Worm (Caenorhabditis elegans) whole organism, young adult: ENCODE data around the gene gst-6.
A peak's percentile ranks its signal among the peaks of the same experiment; 100 is the strongest.

Experiments
- F22D6.2 ChIP-seq: sonication (generic microtip); optimal IDR thresholded peaks from 2 replicates; lab custom pipeline; 2016; ENCODE audit warnings: mild to moderate bottlenecking, missing genetic modification characterization, missing compliant biosample characterization
- F52B5.7 ChIP-seq: sonication (generic microtip); optimal IDR thresholded peaks from 2 replicates; lab custom pipeline; 2016; ENCODE audit warnings: mild to moderate bottlenecking, missing genetic modification characterization, missing compliant biosample characterization
- F55B11.4 ChIP-seq: sonication (generic microtip); optimal IDR thresholded peaks from 2 replicates; lab custom pipeline; 2016; ENCODE audit warnings: missing compliant biosample characterization, missing genetic modification characterization, borderline replicate concordance; ENCODE audit not compliant: insufficient read depth
- Y53F4B.3 ChIP-seq: fragments of 200-800 bp; sonication (Bioruptor generic); IDR thresholded peaks from 2 replicates; pipeline ENCODE4 v1.3.6; 2022; ENCODE audit warnings: missing genetic modification reagents, missing genetic modification characterization, missing compliant biosample characterization
- Y53G8AR.9 ChIP-seq: fragments of 200-800 bp; sonication (Bioruptor generic); conservative IDR thresholded peaks from 2 replicates; pipeline ENCODE4 v1.3.6; 2022; ENCODE audit warnings: missing genetic modification reagents, missing genetic modification characterization, missing compliant biosample characterization
- ZK185.1 ChIP-seq: sonication (generic microtip); optimal IDR thresholded peaks from 2 replicates; lab custom pipeline; 2016; ENCODE audit warnings: mild to moderate bottlenecking, missing genetic modification characterization, missing compliant biosample characterization; ENCODE audit not compliant: poor library complexity, severe bottlenecking
- ama-1 ChIP-seq, 3 experiments: fragments of 150-350 bp in 1 of 3; sonication (generic microtip) in 2 of 3; optimal IDR thresholded peaks; 2 replicates each; lab custom pipeline; 2014 to 2018; ENCODE audit warnings: missing biosample characterization in 2 of 3, missing genetic modification characterization in 2 of 3, missing genetic modification reagents in 2 of 3
- athp-1 ChIP-seq: sonication (generic microtip); optimal IDR thresholded peaks from 2 replicates; lab custom pipeline; 2017; ENCODE audit warnings: mild to moderate bottlenecking, missing genetic modification characterization, missing compliant biosample characterization
- ceh-100 ChIP-seq: fragments of 200-800 bp; sonication (Bioruptor generic); IDR thresholded peaks from 2 replicates; pipeline ENCODE4 v1.3.6; 2022; ENCODE audit warnings: missing genetic modification reagents, missing genetic modification characterization, missing compliant biosample characterization
- dox-1 ChIP-seq: fragments of 200-800 bp; sonication (Bioruptor generic); IDR thresholded peaks from 2 replicates; pipeline ENCODE4 v1.3.6; 2022; ENCODE audit warnings: missing genetic modification reagents, missing genetic modification characterization, missing compliant biosample characterization
- egrh-3 ChIP-seq: fragments of 200-800 bp; sonication (Bioruptor generic); IDR thresholded peaks from 2 replicates; pipeline ENCODE4 v1.3.6; 2022; ENCODE audit warnings: missing genetic modification reagents, missing genetic modification characterization, missing compliant biosample characterization
- ekl-4 ChIP-seq: fragments of 200-800 bp; sonication (Bioruptor generic); IDR thresholded peaks from 2 replicates; pipeline ENCODE4 v1.3.6; 2022; ENCODE audit warnings: missing genetic modification reagents, missing genetic modification characterization, missing compliant biosample characterization
- ets-4 ChIP-seq: fragments of 200-800 bp; sonication (Bioruptor generic); optimal IDR thresholded peaks from 2 replicates; lab custom pipeline; 2018; ENCODE audit warnings: mild to moderate bottlenecking, missing genetic modification characterization, missing compliant biosample characterization
- hmg-1.2 ChIP-seq: fragments of 200-800 bp; sonication (Bioruptor generic); IDR thresholded peaks from 2 replicates; pipeline ENCODE4 v1.3.6; 2022; ENCODE audit warnings: missing genetic modification reagents, missing genetic modification characterization, missing compliant biosample characterization
- hrde-1 ChIP-seq: sonication (generic microtip); optimal IDR thresholded peaks from 2 replicates; lab custom pipeline; 2016; ENCODE audit warnings: missing genetic modification characterization, mild to moderate bottlenecking, missing compliant biosample characterization, moderate library complexity, missing genotype, missing genetic modification reagents, borderline replicate concordance
- lag-1 ChIP-seq: fragments of 200-800 bp; sonication (Bioruptor generic); IDR thresholded peaks from 2 replicates; pipeline ENCODE4 v1.3.6; 2022; ENCODE audit warnings: missing genetic modification reagents, missing genetic modification characterization, missing compliant biosample characterization
- let-607 ChIP-seq, 2 experiments: fragments of 200-800 bp in 1 of 2; sonication (Bioruptor generic) in 1 of 2; sonication (generic microtip) in 1 of 2; optimal IDR thresholded peaks; 2 replicates each; lab custom pipeline; 2016 to 2018; ENCODE audit warnings: mild to moderate bottlenecking in 2 of 2, missing compliant biosample characterization in 2 of 2, missing genetic modification characterization in 2 of 2, moderate library complexity in 2 of 2, missing genotype in 1 of 2
- lin-26 ChIP-seq: fragments of 200-800 bp; sonication (Bioruptor generic); IDR thresholded peaks from 2 replicates; pipeline ENCODE4 v1.3.6; 2022; ENCODE audit warnings: missing genetic modification reagents, missing genetic modification characterization, missing compliant biosample characterization
- madf-10 ChIP-seq: sonication (generic microtip); optimal IDR thresholded peaks from 2 replicates; lab custom pipeline; 2016; ENCODE audit warnings: mild to moderate bottlenecking, missing genetic modification characterization, missing compliant biosample characterization
- nfya-2 ChIP-seq: fragments of 200-800 bp; sonication (Bioruptor generic); IDR thresholded peaks from 2 replicates; pipeline ENCODE4 v1.3.6; 2022; ENCODE audit warnings: missing genetic modification reagents, missing genetic modification characterization, missing compliant biosample characterization
- pbrm-1 ChIP-seq: fragments of 200-800 bp; sonication (Bioruptor generic); IDR thresholded peaks from 2 replicates; pipeline ENCODE4 v1.3.6; 2022; ENCODE audit warnings: missing genetic modification reagents, missing genetic modification characterization, missing compliant biosample characterization
- sdz-38 ChIP-seq: sonication (generic microtip); optimal IDR thresholded peaks from 2 replicates; lab custom pipeline; 2016; ENCODE audit warnings: missing genotype, missing genetic modification characterization, missing compliant biosample characterization
- snpc-1.1 ChIP-seq: sonication (generic microtip); optimal IDR thresholded peaks from 2 replicates; lab custom pipeline; 2017; ENCODE audit warnings: missing genetic modification characterization, mild to moderate bottlenecking, missing compliant biosample characterization, antibody characterized with exemption, moderate library complexity, missing genotype, missing genetic modification reagents; ENCODE audit not compliant: insufficient read depth
- tbx-9 ChIP-seq: sonication (generic microtip); optimal IDR thresholded peaks from 2 replicates; lab custom pipeline; 2016; ENCODE audit warnings: borderline replicate concordance, missing genetic modification characterization, inconsistent platforms, missing compliant biosample characterization
- zfh-2 ChIP-seq: fragments of 200-800 bp; sonication (Bioruptor generic); conservative IDR thresholded peaks from 2 replicates; pipeline ENCODE4 v1.3.6; 2022; ENCODE audit warnings: missing genetic modification reagents, missing genetic modification characterization, missing compliant biosample characterization
- ztf-22 ChIP-seq: fragments of 200-800 bp; sonication (Bioruptor generic); optimal IDR thresholded peaks from 2 replicates; lab custom pipeline; 2018; ENCODE audit warnings: mild to moderate bottlenecking, missing genetic modification characterization, moderate library complexity, missing compliant biosample characterization
- ztf-25 ChIP-seq: fragments of 200-800 bp; sonication (Bioruptor generic); IDR thresholded peaks from 2 replicates; pipeline ENCODE4 v1.3.6; 2022; ENCODE audit warnings: missing genetic modification reagents, missing genetic modification characterization, missing compliant biosample characterization
- ztf-26 ChIP-seq: sonication (generic microtip); optimal IDR thresholded peaks from 2 replicates; lab custom pipeline; 2017; ENCODE audit warnings: missing genetic modification characterization, missing compliant biosample characterization
- ztf-28 ChIP-seq: fragments of 200-800 bp; sonication (Bioruptor generic); IDR thresholded peaks from 2 replicates; pipeline ENCODE4 v1.3.6; 2022; ENCODE audit warnings: missing genetic modification reagents, missing genetic modification characterization, missing compliant biosample characterization
- ztf-6 ChIP-seq: fragments of 200-800 bp; sonication (Bioruptor generic); IDR thresholded peaks from 2 replicates; pipeline ENCODE4 v1.3.6; 2022; ENCODE audit warnings: missing genetic modification reagents, missing genetic modification characterization, missing compliant biosample characterization

gst-6 gene

DNA sequence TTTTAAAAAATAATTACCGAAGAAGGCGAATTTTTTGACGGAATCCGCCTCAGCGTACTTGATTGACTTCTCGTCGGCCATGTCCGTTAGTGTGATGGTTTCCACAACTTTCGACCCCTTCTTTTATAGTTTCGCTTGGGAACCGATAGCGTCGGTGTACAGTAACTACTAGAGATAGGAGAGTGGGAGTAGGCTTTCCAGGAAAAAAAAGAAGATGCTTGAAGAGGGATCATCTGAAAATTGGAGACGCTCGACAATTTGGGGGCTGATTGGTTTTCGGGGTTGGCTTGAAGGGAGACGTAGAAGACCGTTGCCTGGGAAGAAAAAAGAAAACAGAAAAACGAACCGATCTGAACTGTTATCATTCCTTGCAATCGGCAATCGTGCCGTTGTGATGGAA lies 9.0 kb upstream of the gst-6 start, which contains the start of gene col-20 (continued):
- TF ChIP-seq ztf-6, result no peak

ce11 chrII:4871834-4872233 lies 7.9 kb upstream of the gst-6 start:
- TF ChIP-seq F55B11.4 (tag; lab: Kevin White, UChicago) (no peak), dox-1 (GFP tag; lab: Robert Waterston, UW) (no peak), let-607 (tag; optimal IDR thresholded peaks at IDR 0.05; lab: Kevin White, UChicago) (no peak), ztf-28 (GFP tag; lab: Robert Waterston, UW) (no peak), nfya-2 (no peak), ekl-4 (GFP tag; lab: Robert Waterston, UW) (no peak), ceh-100 (no peak), ama-1 (optimal IDR thresholded peaks at IDR 0.05; lab: Kevin White, UChicago) (no peak), ama-1 (GFP tag; optimal IDR thresholded peaks at IDR 0.05; lab: Kevin White, UChicago) (no peak), tbx-9 (tag; lab: Kevin White, UChicago) (no peak), pbrm-1 (GFP tag; lab: Robert Waterston, UW) (no peak), ets-4 (GFP tag; lab: Kevin White, UChicago) (no peak), madf-10 (no peak), snpc-1.1 (tag; lab: Kevin White, UChicago) (no peak), lag-1 (GFP tag; lab: Robert Waterston, UW) (no peak), hmg-1.2 (GFP tag; lab: Robert Waterston, UW) (no peak), Y53G8AR.9 (GFP tag; lab: Robert Waterston, UW) (no peak), athp-1 (tag; lab: Kevin White, UChicago) (no peak), sdz-38 (tag; lab: Kevin White, UChicago) (no peak)

- TF ChIP-seq egrh-3, result peak; percentile 92
- TF ChIP-seq ztf-25 (GFP tag; lab: Robert Waterston, UW), result 0 out of 2 replicates have a peak, but pooled peaks have one; percentile 52
- peak; percentile 86 for TF ChIP-seq zfh-2 (GFP tag; lab: Robert Waterston, UW)
- TF ChIP-seq lin-26 (GFP tag; lab: Robert Waterston, UW), result peak; percentile 37; the same call in 1 of the 2 replicates
Measured at ce11 chrII:4872359-4872758, 7.3 kb upstream of the gst-6 start.

DNA sequence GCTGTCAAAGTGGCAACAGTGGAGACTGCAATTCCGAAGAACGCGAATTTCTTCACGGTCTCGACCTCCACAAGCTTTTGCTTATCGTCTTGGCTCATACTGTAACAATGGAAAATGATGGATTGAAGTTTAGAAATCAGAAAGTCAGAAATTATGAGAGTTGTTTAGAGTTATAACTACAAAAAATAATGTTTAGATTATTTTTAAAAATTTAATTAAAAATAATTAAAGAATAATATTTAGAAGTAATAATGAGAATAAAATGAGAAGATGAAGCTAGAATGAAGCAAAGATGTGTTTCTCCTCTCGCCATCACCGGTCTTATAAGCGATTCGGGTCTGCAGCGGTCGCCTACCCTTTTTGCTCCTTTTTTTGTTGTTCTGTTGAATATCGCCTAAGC lies 6.7 kb upstream of the gst-6 start, which contains the start of gene col-73:
col-73 (minus strand) TSS at position 101 of the 400 bp plus-strand sequence.
- TF ChIP-seq hrde-1 (tag; lab: Kevin White, UChicago) (no peak), Y53F4B.3 (GFP tag; lab: Robert Waterston, UW) (no peak), lag-1 (GFP tag; lab: Robert Waterston, UW) (no peak), sdz-38 (tag; lab: Kevin White, UChicago) (no peak), ZK185.1 (tag; lab: Kevin White, UChicago) (no peak), F22D6.2 (tag; lab: Kevin White, UChicago) (no peak)

DNA sequence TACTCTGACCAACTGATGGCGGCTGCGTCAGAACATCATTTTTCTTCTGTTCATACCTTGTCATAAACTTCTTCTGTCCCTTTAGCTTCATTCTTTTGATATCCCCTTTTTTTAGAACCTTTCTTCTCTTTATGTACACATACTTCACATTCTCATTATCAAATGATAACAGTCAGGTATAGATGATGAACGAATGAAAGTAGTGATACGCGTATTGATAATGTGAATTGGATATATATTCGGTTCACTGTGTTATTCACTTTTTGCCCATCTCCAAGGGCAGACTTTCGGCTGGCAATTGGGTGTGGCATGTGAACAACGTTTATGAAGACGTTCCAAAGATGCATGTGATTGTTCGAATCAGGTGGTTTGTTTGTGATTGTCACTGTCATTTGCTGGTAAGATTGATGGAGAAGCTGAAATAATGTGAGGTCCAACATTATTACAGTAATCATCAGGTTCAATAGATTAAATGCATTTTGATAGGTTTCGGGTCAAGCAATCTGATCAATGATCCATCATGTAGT lies 5.3 kb upstream of the gst-6 start, which contains the start of gene F11G11.15:
F11G11.15 (plus strand) TSS at position 511 of the 527 bp plus-strand sequence.
- TF ChIP-seq ztf-22, result no peak
- TF ChIP-seq ztf-26 (tag; lab: Kevin White, UChicago), result peak; percentile 39
- no peak for TF ChIP-seq F52B5.7 (tag; lab: Kevin White, UChicago)
